Worm (Caenorhabditis elegans) whole organism, L4/young adult: ENCODE data around the gene srh-265.

Experiments used
- W03F9.2 ChIP-seq: fragments of 150-350 bp; optimal IDR thresholded peaks from 2 replicates; lab custom pipeline; 2014; ENCODE audit warnings: missing biosample characterization, missing genetic modification characterization
- him-1 ChIP-seq: sonication (generic microtip); optimal IDR thresholded peaks from 2 replicates; lab custom pipeline; 2016; ENCODE audit warnings: missing genotype, missing genetic modification reagents, missing genetic modification characterization, missing compliant biosample characterization

ce11 chrV:15448408-15448807 is 32.4 kb downstream of the srh-265 start, which contains the start of gene T26H5.4:
- TF ChIP-seq W03F9.2 (tag; lab: Kevin White, UChicago) (no peak), him-1 (no peak)
